Fruit fly (Drosophila melanogaster): Measurements from ENCODE around the gene CG14252.

DNA sequence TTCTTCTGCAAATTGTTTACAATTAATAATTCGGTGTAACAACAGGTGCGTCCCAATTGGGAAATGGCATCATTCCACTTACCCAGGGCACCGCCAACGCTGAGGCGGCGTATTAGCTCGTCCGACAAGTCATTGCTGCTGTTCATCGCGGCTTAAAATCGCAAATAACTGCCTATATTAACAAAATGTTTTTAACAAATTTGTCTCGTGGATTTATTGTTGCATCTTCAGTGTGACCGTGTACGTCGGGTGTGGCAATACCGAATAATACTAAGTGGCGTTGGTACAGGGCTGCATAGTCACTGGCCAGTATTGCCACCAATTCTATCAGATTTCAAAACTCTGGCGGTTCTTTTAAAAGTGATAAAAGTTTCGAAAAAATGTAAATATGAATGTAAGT is 32.7 kb upstream of the CG14252 start, which contains the start of gene Ets97D:
- TF ChIP-seq Abd-B (GFP tag; optimal IDR thresholded peaks at IDR 0.05) (no peak), Hr78 (GFP tag; optimal IDR thresholded peaks at IDR 0.05) (no peak), CG9705 (GFP tag; optimal IDR thresholded peaks at IDR 0.05) (no peak), usp (GFP tag; optimal IDR thresholded peaks at IDR 0.05) (no peak), OdsH (GFP tag; optimal IDR thresholded peaks at IDR 0.05) (no peak), GATAd (GFP tag; optimal IDR thresholded peaks at IDR 0.05) (no peak), sage (GFP tag; optimal IDR thresholded peaks at IDR 0.05) (no peak)

All from whole organism, wandering third instar larva.